Fruit fly (Drosophila melanogaster): ENCODE results near the gene CG9265.
A peak's percentile ranks its signal among the peaks of the same experiment; 100 is the strongest.

CG9265 gene

dm6 chr2L:21035704-21036369 is 35.5 kb downstream of the CG9265 start (continued):
- TF ChIP-seq Myb (GFP tag; optimal IDR thresholded peaks at IDR 0.05) (no peak), twi (tag; optimal IDR thresholded peaks at IDR 0.05) (peak; percentile 77), Dip2 (GFP tag; IDR thresholded peaks at IDR 0.05) (no peak), row (GFP tag; IDR thresholded peaks at IDR 0.05) (peak; percentile 53; the same call in 2 of the 3 replicates), Med (GFP tag) (peak; percentile 88), ttk (GFP tag; IDR thresholded peaks at IDR 0.05) (0 out of 2 replicates have a peak, but pooled peaks have one; percentile 15), sug (tag; optimal IDR thresholded peaks at IDR 0.05) (no peak), CG2199 (GFP tag; IDR thresholded peaks at IDR 0.05) (0 out of 3 replicates have a peak, but pooled peaks have one; percentile 17), pros (GFP tag; optimal IDR thresholded peaks at IDR 0.05) (peak; percentile 70), CG17359 (tag; optimal IDR thresholded peaks at IDR 0.05) (peak; percentile 12), CG10565 (GFP tag; optimal IDR thresholded peaks at IDR 0.05) (no peak), nmo (GFP tag; optimal IDR thresholded peaks at IDR 0.05) (peak; percentile 6), Blimp-1 (GFP tag; optimal IDR thresholded peaks at IDR 0.05) (peak; percentile 0), CG4730 (GFP tag; IDR thresholded peaks at IDR 0.05) (no peak), jing (GFP tag; optimal IDR thresholded peaks at IDR 0.05) (no peak)

dm6 chr2L:21034388-21034787 is 36.9 kb downstream of the CG9265 start:
- peak; percentile 89 for TF ChIP-seq twi (tag; optimal IDR thresholded peaks at IDR 0.05)
- TF ChIP-seq pros (GFP tag; optimal IDR thresholded peaks at IDR 0.05), result peak; percentile 77
- TF ChIP-seq Gug (GFP tag; IDR thresholded peaks at IDR 0.05), result no peak
- no peak for TF ChIP-seq Poxn (GFP tag; IDR thresholded peaks at IDR 0.05)
- no peak for TF ChIP-seq B-H1 (GFP tag; IDR thresholded peaks at IDR 0.05)
- no peak for TF ChIP-seq CG11247 (GFP tag; IDR thresholded peaks at IDR 0.05)
- TF ChIP-seq ci (GFP tag; IDR thresholded peaks at IDR 0.05), result no peak
- TF ChIP-seq D19A (tag; optimal IDR thresholded peaks at IDR 0.05), result peak; percentile 24

- 0 out of 2 replicates have a peak, but pooled peaks have one; percentile 18 for TF ChIP-seq bbx (GFP tag; IDR thresholded peaks at IDR 0.05; ENCODE audit: partially characterized antibody)
- TF ChIP-seq CG34376 (GFP tag; optimal IDR thresholded peaks at IDR 0.05), result no peak
- no peak for TF ChIP-seq Eip74EF (GFP tag; optimal IDR thresholded peaks at IDR 0.05)
- 0 out of 2 replicates have a peak, but pooled peaks have one; percentile 14 for TF ChIP-seq CG32767 (GFP tag; IDR thresholded peaks at IDR 0.05)
- TF ChIP-seq Med (GFP tag), result peak; percentile 52
- no peak for TF ChIP-seq Six4 (GFP tag; optimal IDR thresholded peaks at IDR 0.05)
- TF ChIP-seq C15 (GFP tag; IDR thresholded peaks at IDR 0.05), result no peak
- no peak for TF ChIP-seq Pdp1 (GFP tag; optimal IDR thresholded peaks at IDR 0.05)
- TF ChIP-seq tll (GFP tag; optimal IDR thresholded peaks at IDR 0.05), result no peak
- no peak for TF ChIP-seq en (GFP tag; optimal IDR thresholded peaks at IDR 0.05)
- peak; percentile 44; the same call in 1 of the 2 replicates for TF ChIP-seq crol (GFP tag; IDR thresholded peaks at IDR 0.05)
- TF ChIP-seq CG6683 (GFP tag; optimal IDR thresholded peaks at IDR 0.05), result no peak
- peak; percentile 77 for TF ChIP-seq CG17385 (GFP tag; optimal IDR thresholded peaks at IDR 0.05)
- TF ChIP-seq CG4404 (GFP tag; IDR thresholded peaks at IDR 0.05), result 0 out of 2 replicates have a peak, but pooled peaks have one; percentile 6
- peak; percentile 48 for TF ChIP-seq CG13894 (tag; optimal IDR thresholded peaks at IDR 0.05)
- no peak for TF ChIP-seq Dad (GFP tag; optimal IDR thresholded peaks at IDR 0.05)
- peak; percentile 22 for TF ChIP-seq nerfin-1 (tag; optimal IDR thresholded peaks at IDR 0.05)
- TF ChIP-seq TFAM (GFP tag; optimal IDR thresholded peaks at IDR 0.05), result no peak
- TF ChIP-seq ewg (GFP tag; optimal IDR thresholded peaks at IDR 0.05), result peak; percentile 88
- peak; percentile 66 for TF ChIP-seq abd-A (tag; optimal IDR thresholded peaks at IDR 0.05)
- no peak for TF ChIP-seq slou (GFP tag; optimal IDR thresholded peaks at IDR 0.05)
- peak; percentile 87 for TF ChIP-seq pros (GFP tag; optimal IDR thresholded peaks at IDR 0.05)
- no peak for TF ChIP-seq H2.0 (GFP tag; IDR thresholded peaks at IDR 0.05)
- TF ChIP-seq HmgD (GFP tag; optimal IDR thresholded peaks at IDR 0.05), result no peak
- TF ChIP-seq Adf1 (GFP tag; IDR thresholded peaks at IDR 0.05), result no peak
- peak; percentile 96 for TF ChIP-seq D19A (tag; optimal IDR thresholded peaks at IDR 0.05)
- no peak for TF ChIP-seq Awh (GFP tag; IDR thresholded peaks at IDR 0.05)
- TF ChIP-seq CG7556 (GFP tag; optimal IDR thresholded peaks at IDR 0.05), result no peak
- TF ChIP-seq seq (GFP tag; IDR thresholded peaks at IDR 0.05), result peak; percentile 19; the same call in 1 of the 2 replicates
Measured at dm6 chr2L:21033315-21033714, 38.0 kb downstream of the CG9265 start.

All from whole organism, embryonic.